Fruit fly (Drosophila melanogaster) whole organism, adult: ENCODE results near the gene Hibch.

Experiments
- CG14711 ChIP-seq: fragments of 200-800 bp; sonication (Bioruptor generic); optimal IDR thresholded peaks from 2 replicates; lab custom pipeline; 2018; ENCODE audit warnings: missing biosample characterization, mild to moderate bottlenecking, missing genetic modification characterization, moderate library complexity
- cnc ChIP-seq, 2 experiments: fragments of >200 bp; optimal IDR thresholded peaks; 2 replicates each; lab custom pipeline; 2017

dm6 chr3R:15369742-15370141, 12.7 kb downstream of the Hibch start, which contains the start of gene CG14868:
- no peak for TF ChIP-seq CG14711 (tag; lab: Kevin White, UChicago)
- TF ChIP-seq cnc (optimal IDR thresholded peaks at IDR 0.05; lab: Kevin White, UChicago): no peak
